Fruit fly (Drosophila melanogaster) whole organism, adult: Measurements from ENCODE around the gene mRpS23.

Experiments used
- CG1620 ChIP-seq: fragments of 200-800 bp; sonication (Bioruptor generic); optimal IDR thresholded peaks from 2 replicates; lab custom pipeline; 2016; ENCODE audit warnings: missing biosample characterization, missing genetic modification characterization
- Hr96 ChIP-seq: fragments of 200-800 bp; sonication (Bioruptor generic); optimal IDR thresholded peaks from 2 replicates; lab custom pipeline; 2016; ENCODE audit warnings: missing biosample characterization, missing genetic modification characterization
- cnc ChIP-seq, 2 experiments: fragments of >200 bp; optimal IDR thresholded peaks; 2 replicates each; lab custom pipeline; 2017

DNA sequence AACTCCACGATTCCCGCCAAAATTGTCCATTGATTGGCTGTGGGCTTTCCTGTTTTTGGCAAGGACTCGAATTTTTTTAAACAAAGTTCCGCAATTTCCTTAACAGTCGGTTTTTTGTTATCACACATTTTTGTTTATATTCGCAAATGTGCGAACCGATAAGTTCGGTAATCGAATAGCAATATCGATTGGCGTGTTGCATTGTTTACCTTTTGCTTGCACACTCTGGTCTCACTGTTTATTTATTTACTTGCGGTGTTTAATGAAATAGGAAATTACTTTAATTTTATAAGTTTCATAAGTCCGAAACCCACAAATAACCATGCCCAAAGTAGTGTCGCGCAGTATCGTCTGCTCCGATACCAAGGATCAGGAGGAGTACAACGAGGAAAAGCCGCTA is 23.5 kb downstream of the mRpS23 start, which contains the start of the genes Adat1 and CG16865:
- no peak for TF ChIP-seq cnc (optimal IDR thresholded peaks at IDR 0.05; lab: Kevin White, UChicago)
- no peak for TF ChIP-seq CG1620 (GFP tag; lab: Kevin White, UChicago)
- TF ChIP-seq Hr96 (GFP tag; lab: Kevin White, UChicago): no peak
